Worm (Caenorhabditis elegans): Measurements from ENCODE around the gene gpn-1.

Gene gpn-1

DNA sequence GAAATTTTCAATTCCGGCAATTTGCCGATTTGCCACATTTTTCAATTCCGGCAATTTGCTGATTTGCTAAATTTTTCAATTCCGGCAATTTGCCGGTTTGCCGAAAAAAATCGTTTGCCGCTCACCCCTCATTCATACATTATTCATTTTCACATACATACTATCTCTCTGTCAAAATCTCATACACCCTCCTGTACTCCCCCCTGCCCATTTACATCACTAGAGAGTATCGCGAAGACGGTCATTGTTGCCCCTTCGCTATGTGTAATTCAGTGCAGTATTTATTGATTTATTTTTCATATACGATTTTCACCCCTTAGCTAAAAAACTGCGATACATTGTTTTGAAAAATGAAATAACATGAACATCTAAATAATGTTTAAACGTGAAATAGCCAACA is 54.9 kb downstream of the gpn-1 start (continued):
- TF ChIP-seq nhr-85 (tag) (peak; percentile 87), nhr-19 (GFP tag; conservative IDR thresholded peaks at IDR 0.05) (peak; percentile 45), C04F5.9 (tag; optimal IDR thresholded peaks at IDR 0.05) (no peak), ets-5 (GFP tag; IDR thresholded peaks at IDR 0.05) (no peak), zip-4 (GFP tag; optimal IDR thresholded peaks at IDR 0.05) (peak; percentile 42), nhr-77 (tag; optimal IDR thresholded peaks at IDR 0.05) (peak; percentile 69), alr-1 (tag; optimal IDR thresholded peaks at IDR 0.05; ENCODE audit: borderline replicate concordance) (no peak), egl-27 (tag; optimal IDR thresholded peaks at IDR 0.05) (no peak), elt-2 (tag; optimal IDR thresholded peaks at IDR 0.05) (peak; percentile 16)
